Worm (Caenorhabditis elegans): ENCODE data around the gene R12C12.7.

ce11 chrII:6080743-6081142 lies 25.0 kb upstream of the R12C12.7 start, which contains the start of gene fbf-1:
- TF ChIP-seq ama-1 (optimal IDR thresholded peaks at IDR 0.05) (no peak), hmbx-1 (tag; optimal IDR thresholded peaks at IDR 0.05) (no peak), scrt-1 (GFP tag; IDR thresholded peaks at IDR 0.05) (no peak), tbx-37 (GFP tag; conservative IDR thresholded peaks at IDR 0.05) (no peak), B0310.2 (tag; optimal IDR thresholded peaks at IDR 0.05) (no peak), tbx-11 (GFP tag; IDR thresholded peaks at IDR 0.05) (no peak), pes-1 (GFP tag; IDR thresholded peaks at IDR 0.05) (no peak), F13C5.2 (tag; optimal IDR thresholded peaks at IDR 0.05) (no peak), flt-1 (GFP tag; IDR thresholded peaks at IDR 0.05) (no peak), sea-1 (GFP tag; conservative IDR thresholded peaks at IDR 0.05) (no peak), ceh-13 (GFP tag; optimal IDR thresholded peaks at IDR 0.05) (no peak), ceh-36 (tag; optimal IDR thresholded peaks at IDR 0.05) (no peak), ets-7 (tag; optimal IDR thresholded peaks at IDR 0.05) (no peak)
